Fruit fly (Drosophila melanogaster): ENCODE measurements around the gene Lectin-galC1.

The Lectin-galC1 gene

dm6 chr2L:19413118-19413893, 3.9 kb upstream of the Lectin-galC1 start:
- TF ChIP-seq dmrt99B (tag; optimal IDR thresholded peaks at IDR 0.05) (peak; percentile 18), bcd (GFP tag; optimal IDR thresholded peaks at IDR 0.05) (no peak), CG7271 (tag; optimal IDR thresholded peaks at IDR 0.05) (no peak), Lpt (GFP tag; optimal IDR thresholded peaks at IDR 0.05) (no peak), CG34224 (GFP tag; IDR thresholded peaks at IDR 0.05; ENCODE audit: partially characterized antibody) (no peak), jigr1 (GFP tag; IDR thresholded peaks at IDR 0.05) (no peak), CG31441 (GFP tag; IDR thresholded peaks at IDR 0.05) (no peak), CG13624 (GFP tag; optimal IDR thresholded peaks at IDR 0.05) (no peak), CG4360 (GFP tag; IDR thresholded peaks at IDR 0.05) (no peak), pho (GFP tag; optimal IDR thresholded peaks at IDR 0.05) (no peak), CG11247 (GFP tag; IDR thresholded peaks at IDR 0.05) (no peak), CG9817 (tag; optimal IDR thresholded peaks at IDR 0.05) (no peak), Nf-YA (GFP tag; IDR thresholded peaks at IDR 0.05) (no peak), twi (tag; optimal IDR thresholded peaks at IDR 0.05) (peak; percentile 16), Trl (optimal IDR thresholded peaks at IDR 0.05) (no peak), Trl (GFP tag; optimal IDR thresholded peaks at IDR 0.05) (no peak), oc (tag; optimal IDR thresholded peaks at IDR 0.05) (no peak), sens (GFP tag) (peak; percentile 56), bigmax (GFP tag; optimal IDR thresholded peaks at IDR 0.05) (no peak), Sox102F (GFP tag; optimal IDR thresholded peaks at IDR 0.05) (peak; percentile 15), CG8089 (GFP tag; optimal IDR thresholded peaks at IDR 0.05) (no peak), grau (tag; optimal IDR thresholded peaks at IDR 0.05) (peak; percentile 77), crol (GFP tag; IDR thresholded peaks at IDR 0.05) (no peak), fu2 (GFP tag; optimal IDR thresholded peaks at IDR 0.05) (no peak), insv (GFP tag; optimal IDR thresholded peaks at IDR 0.05) (no peak), gem (tag; optimal IDR thresholded peaks at IDR 0.05) (peak; percentile 32), CG12219 (GFP tag; optimal IDR thresholded peaks at IDR 0.05) (no peak), CG2712 (tag; optimal IDR thresholded peaks at IDR 0.05) (peak; percentile 13), Atf-2 (GFP tag; optimal IDR thresholded peaks at IDR 0.05) (no peak), Med (GFP tag) (peak; percentile 0), CG7963 (GFP tag; IDR thresholded peaks at IDR 0.05; ENCODE audit: partially characterized antibody) (no peak), Elba2 (GFP tag; optimal IDR thresholded peaks at IDR 0.05) (peak; percentile 2), CG30431 (GFP tag; optimal IDR thresholded peaks at IDR 0.05) (no peak), sob (GFP tag; IDR thresholded peaks at IDR 0.05) (no peak), CG17361 (GFP tag; IDR thresholded peaks at IDR 0.05) (0 out of 3 replicates have a peak, but pooled peaks have one; percentile 24), nmo (GFP tag; optimal IDR thresholded peaks at IDR 0.05) (no peak), Hr78 (GFP tag; optimal IDR thresholded peaks at IDR 0.05) (peak in 1 of 2 experiments; percentile 46), Hmx (GFP tag; optimal IDR thresholded peaks at IDR 0.05) (no peak), unc-4 (GFP tag; IDR thresholded peaks at IDR 0.05; ENCODE audit: partially characterized antibody) (no peak), tio (GFP tag; optimal IDR thresholded peaks at IDR 0.05) (no peak), Nf-YC (tag; optimal IDR thresholded peaks at IDR 0.05) (no peak), CG2678 (tag; optimal IDR thresholded peaks at IDR 0.05) (peak; percentile 9), CG43689 (GFP tag; IDR thresholded peaks at IDR 0.05) (no peak), Vsx1 (GFP tag; optimal IDR thresholded peaks at IDR 0.05) (no peak), chinmo (GFP tag; IDR thresholded peaks at IDR 0.05; ENCODE audit: partially characterized antibody) (no peak), CG12769 (tag; optimal IDR thresholded peaks at IDR 0.05) (peak; percentile 45), CG31388 (GFP tag; optimal IDR thresholded peaks at IDR 0.05) (no peak), phol (tag; optimal IDR thresholded peaks at IDR 0.05) (peak; percentile 14), toy (GFP tag; IDR thresholded peaks at IDR 0.05) (no peak), jing (GFP tag; optimal IDR thresholded peaks at IDR 0.05) (no peak)

Data from whole organism, embryonic.